Worm (Caenorhabditis elegans): ENCODE measurements around the gene lgc-33.

ce11 chrIV:817879-818278 lies 27.4 kb upstream of the lgc-33 start:
- TF ChIP-seq nhr-12 (tag; optimal IDR thresholded peaks at IDR 0.05) (no peak), elt-2 (tag; optimal IDR thresholded peaks at IDR 0.05) (no peak), fkh-8 (tag; optimal IDR thresholded peaks at IDR 0.05) (no peak), C04F5.9 (tag; optimal IDR thresholded peaks at IDR 0.05) (no peak), nhr-11 (tag; optimal IDR thresholded peaks at IDR 0.05) (no peak), egl-13 (tag; optimal IDR thresholded peaks at IDR 0.05) (no peak), nhr-237 (tag; optimal IDR thresholded peaks at IDR 0.05) (no peak), mef-2 (tag; optimal IDR thresholded peaks at IDR 0.05) (no peak), mdl-1 (tag; optimal IDR thresholded peaks at IDR 0.05) (no peak), skn-1 (tag; optimal IDR thresholded peaks at IDR 0.05) (no peak)

All from whole organism, L1 larva.